Worm (Caenorhabditis elegans): ENCODE data around the gene T13C5.10.

ce11 chrX:6159562-6159961 lies 28.4 kb upstream of the T13C5.10 start:
- no peak for TF ChIP-seq snpc-4 (tag; optimal IDR thresholded peaks at IDR 0.05)
- TF ChIP-seq snpc-1.2 (GFP tag; IDR thresholded peaks at IDR 0.05) = no peak
- TF ChIP-seq hlh-30 (tag; optimal IDR thresholded peaks at IDR 0.05; ENCODE audit: insufficient read depth) = no peak
- TF ChIP-seq ZK546.5 (tag; optimal IDR thresholded peaks at IDR 0.05) = no peak
